Fruit fly (Drosophila melanogaster) whole organism: ENCODE measurements around the gene fipi.

Source experiments
- CG8478 ChIP-seq: fragments of >200 bp; optimal IDR thresholded peaks from 2 replicates; lab custom pipeline; 2018; ENCODE audit warnings: inconsistent platforms
- Dll ChIP-seq: fragments of >200 bp; optimal IDR thresholded peaks from 2 replicates; lab custom pipeline; 2017
- EcR ChIP-seq, 2 experiments: fragments of >200 bp; optimal IDR thresholded peaks; 2 replicates each; lab custom pipeline; 2017; ENCODE audit warnings: missing biosample characterization in 2 of 2, missing genetic modification characterization in 2 of 2, missing genetic modification reagents in 2 of 2
- pan ChIP-seq: fragments of >200 bp; optimal IDR thresholded peaks from 2 replicates; lab custom pipeline; 2017
- psq ChIP-seq: fragments of >200 bp; optimal IDR thresholded peaks from 2 replicates; lab custom pipeline; 2017
- usp ChIP-seq: fragments of >200 bp; optimal IDR thresholded peaks from 2 replicates; lab custom pipeline; 2017; ENCODE audit warnings: missing biosample characterization, missing genetic modification characterization, mixed read lengths

Gene fipi

DNA sequence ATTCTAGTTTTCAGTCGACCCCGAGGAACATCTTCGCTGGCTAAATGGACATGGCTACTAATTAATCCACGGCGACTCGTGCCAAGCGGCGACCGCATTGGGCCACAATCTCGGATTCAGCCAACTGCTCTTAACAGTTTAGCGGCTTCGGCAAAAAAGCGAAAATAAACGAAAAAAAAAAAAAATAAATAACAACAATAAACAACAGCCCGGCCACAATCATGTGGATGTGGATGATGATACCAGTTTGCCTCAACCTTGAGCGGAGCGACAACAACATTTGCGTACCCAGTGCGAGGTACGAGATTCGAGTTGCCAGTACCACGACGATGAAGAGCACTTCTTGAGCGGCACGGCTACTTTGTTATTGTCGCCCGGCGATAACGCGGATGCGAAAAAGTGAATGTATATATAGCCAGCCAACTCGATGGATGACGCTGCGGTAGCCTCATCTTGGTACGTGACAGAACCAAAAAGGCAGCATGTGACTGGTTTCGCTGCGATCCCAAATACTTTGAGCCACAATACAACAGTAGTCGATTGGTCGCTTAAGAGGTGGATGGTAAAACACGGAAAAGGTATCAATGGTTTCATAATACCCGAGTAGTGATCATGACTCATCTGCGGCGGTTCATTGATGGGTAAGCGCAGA is 14.2 kb upstream of the fipi start:
- TF ChIP-seq Dll (lab: Kevin White, UChicago) (no peak), CG8478 (lab: Kevin White, UChicago) (no peak), psq (lab: Kevin White, UChicago) (no peak), pan (lab: Kevin White, UChicago) (no peak), EcR (GFP tag; optimal IDR thresholded peaks at IDR 0.05; lab: Kevin White, UChicago) (no peak), usp (GFP tag; lab: Kevin White, UChicago) (no peak)

- no peak for TF ChIP-seq EcR (GFP tag; optimal IDR thresholded peaks at IDR 0.05; lab: Kevin White, UChicago)
- no peak for TF ChIP-seq Dll (lab: Kevin White, UChicago)
- TF ChIP-seq pan (lab: Kevin White, UChicago), result no peak
- no peak for TF ChIP-seq psq (lab: Kevin White, UChicago)
Observed at dm6 chr2L:4806109-4806508, 12.3 kb upstream of the fipi start.

- TF ChIP-seq pan (lab: Kevin White, UChicago) (no peak), CG8478 (lab: Kevin White, UChicago) (no peak)
Observed at dm6 chr2L:4801705-4802216, 7.9 kb upstream of the fipi start, which contains the start of gene slf. Gene slf (minus strand): TSS chr2L:4801923.

- TF ChIP-seq CG8478 (lab: Kevin White, UChicago) (no peak), usp (GFP tag; lab: Kevin White, UChicago) (no peak), pan (lab: Kevin White, UChicago) (no peak), Dll (lab: Kevin White, UChicago) (no peak), psq (lab: Kevin White, UChicago) (no peak)
Observed at dm6 chr2L:4800033-4800432, 6.2 kb upstream of the fipi start.

DNA sequence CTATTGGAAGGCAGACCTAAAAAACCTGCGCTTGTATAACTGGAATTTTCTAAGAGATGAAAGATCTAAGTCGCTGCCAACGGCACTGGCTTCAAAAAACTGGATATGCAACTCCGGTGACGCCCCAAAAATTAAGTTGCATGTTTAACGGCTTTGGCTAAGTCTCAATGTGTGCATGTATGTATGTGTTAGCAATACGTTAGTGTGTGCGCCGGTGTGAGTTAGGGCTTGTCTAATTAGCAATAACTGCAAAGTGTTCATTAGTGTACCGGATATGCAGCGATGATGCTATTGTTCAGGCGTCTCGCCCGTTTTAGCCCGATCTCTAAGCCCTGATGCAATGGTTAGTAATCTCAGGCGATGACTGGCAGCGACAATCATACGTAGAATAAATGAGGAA is 5.0 kb upstream of the fipi start:
- TF ChIP-seq CG8478 (lab: Kevin White, UChicago), result no peak
- no peak for TF ChIP-seq pan (lab: Kevin White, UChicago)
- no peak for TF ChIP-seq EcR (GFP tag; optimal IDR thresholded peaks at IDR 0.05; lab: Kevin White, UChicago)
- no peak for TF ChIP-seq psq (lab: Kevin White, UChicago)
- no peak for TF ChIP-seq Dll (lab: Kevin White, UChicago)
- TF ChIP-seq usp (GFP tag; lab: Kevin White, UChicago), result no peak

DNA sequence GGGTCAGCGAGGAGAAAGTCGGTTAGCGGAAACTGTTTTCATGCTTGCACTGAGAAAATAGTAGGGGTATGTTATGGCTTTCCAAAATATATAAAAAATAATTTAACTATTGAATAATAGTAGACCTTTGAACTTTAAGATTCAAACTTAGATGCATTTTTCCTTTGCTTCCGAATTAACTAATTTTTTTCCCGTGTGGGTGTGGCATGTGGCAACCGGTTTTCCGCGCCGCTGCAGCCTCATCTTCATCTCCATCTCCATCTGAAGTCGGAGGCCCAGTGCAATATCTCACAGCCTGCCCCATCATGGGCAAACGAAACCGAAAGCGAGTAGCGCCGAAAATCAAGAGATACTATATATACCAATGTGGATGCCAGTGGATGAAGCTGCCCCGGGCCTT is 3.8 kb upstream of the fipi start:
- no peak for TF ChIP-seq EcR (GFP tag; optimal IDR thresholded peaks at IDR 0.05; lab: Kevin White, UChicago)
- TF ChIP-seq CG8478 (lab: Kevin White, UChicago), result no peak
- TF ChIP-seq usp (GFP tag; lab: Kevin White, UChicago), result no peak
- TF ChIP-seq pan (lab: Kevin White, UChicago), result no peak
- TF ChIP-seq Dll (lab: Kevin White, UChicago), result no peak
- TF ChIP-seq psq (lab: Kevin White, UChicago), result no peak

- TF ChIP-seq EcR (GFP tag; optimal IDR thresholded peaks at IDR 0.05; lab: Kevin White, UChicago) (no peak), CG8478 (lab: Kevin White, UChicago) (no peak), psq (lab: Kevin White, UChicago) (no peak), pan (lab: Kevin White, UChicago) (no peak), usp (GFP tag; lab: Kevin White, UChicago) (no peak), Dll (lab: Kevin White, UChicago) (no peak)
Observed at dm6 chr2L:4794524-4794804, 620 bp upstream of the fipi start, which contains the start of gene CG3294. Gene CG3294 (plus strand): TSS chr2L:4794549.

DNA sequence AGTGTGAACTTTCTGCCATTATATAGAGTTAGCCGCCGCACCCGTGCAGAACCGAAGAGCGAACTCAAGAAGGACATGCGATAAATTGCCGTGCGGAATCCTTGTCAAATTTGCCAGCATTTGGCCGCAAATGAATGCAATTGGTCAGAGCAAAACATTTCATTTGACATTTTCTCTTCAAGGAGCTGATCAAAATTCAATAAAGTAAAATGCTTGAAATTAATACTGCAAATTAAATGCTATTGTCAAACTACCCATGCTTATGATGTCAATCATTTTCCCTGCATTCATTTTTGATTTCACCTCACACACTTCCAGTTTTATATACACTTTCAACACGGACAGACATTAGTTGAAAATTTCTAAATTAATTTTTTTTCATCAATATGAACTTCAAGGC is 31.2 kb downstream of the fipi start, which contains the start of gene CG42523:
Gene CG42523, plus strand, starts transcription at position 301 of the 400 bp plus-strand sequence.
- no peak for TF ChIP-seq usp (GFP tag; lab: Kevin White, UChicago)
- TF ChIP-seq Dll (lab: Kevin White, UChicago), result no peak
- no peak for TF ChIP-seq pan (lab: Kevin White, UChicago)
- TF ChIP-seq psq (lab: Kevin White, UChicago), result no peak
- no peak for TF ChIP-seq CG8478 (lab: Kevin White, UChicago)
- TF ChIP-seq EcR (GFP tag; optimal IDR thresholded peaks at IDR 0.05; lab: Kevin White, UChicago), result no peak

DNA sequence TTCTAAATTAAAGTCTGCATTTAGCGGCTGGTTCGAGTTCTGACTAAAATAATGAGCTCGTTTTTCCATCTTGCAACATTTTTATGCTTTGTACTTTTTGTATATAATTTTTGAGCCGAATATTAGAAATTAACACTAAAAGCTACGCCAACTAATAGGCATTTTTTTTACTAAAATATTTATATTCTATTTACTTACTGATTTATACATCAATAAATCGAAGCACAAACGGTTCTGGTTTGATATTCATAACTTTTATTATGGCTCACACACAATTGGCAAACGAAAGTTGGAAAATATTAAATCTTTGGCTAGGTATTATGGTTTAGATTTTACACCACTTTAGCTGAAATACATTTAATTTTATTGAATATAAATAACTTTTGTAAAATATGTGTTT is 59.5 kb downstream of the fipi start, which contains the start of gene CG15631:
Gene CG15631, minus strand, starts transcription at position 101 of the 400 bp plus-strand sequence.
- TF ChIP-seq usp (GFP tag; lab: Kevin White, UChicago) (no peak), CG8478 (lab: Kevin White, UChicago) (no peak), EcR (GFP tag; optimal IDR thresholded peaks at IDR 0.05; lab: Kevin White, UChicago) (no peak), pan (lab: Kevin White, UChicago) (no peak), Dll (lab: Kevin White, UChicago) (no peak), psq (lab: Kevin White, UChicago) (no peak)

DNA sequence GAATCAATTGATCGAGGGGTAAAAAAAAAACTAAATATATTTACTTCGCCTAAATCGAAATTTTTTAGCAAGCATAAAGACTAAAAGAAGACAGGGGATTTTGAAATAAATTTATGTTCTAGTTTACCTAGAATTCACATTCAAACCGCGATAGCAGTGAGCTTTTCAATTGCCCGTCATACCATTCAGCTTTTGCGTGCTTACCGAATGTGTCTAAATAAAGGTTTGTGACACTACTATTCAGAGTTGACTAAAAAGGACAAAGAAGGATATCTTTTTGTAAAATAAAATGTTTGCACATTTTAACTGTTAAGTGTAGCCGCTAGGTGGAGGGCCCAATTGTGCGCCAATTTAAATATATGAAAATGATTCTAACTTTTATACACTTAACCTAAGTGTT is 67.8 kb downstream of the fipi start:
- no peak for TF ChIP-seq EcR (GFP tag; optimal IDR thresholded peaks at IDR 0.05; lab: Kevin White, UChicago)
- TF ChIP-seq psq (lab: Kevin White, UChicago), result no peak
- no peak for TF ChIP-seq CG8478 (lab: Kevin White, UChicago)
- no peak for TF ChIP-seq usp (GFP tag; lab: Kevin White, UChicago)
- TF ChIP-seq pan (lab: Kevin White, UChicago), result no peak
- no peak for TF ChIP-seq Dll (lab: Kevin White, UChicago)

dm6 chr2L:4701385-4701784 is 92.5 kb downstream of the fipi start, which contains the start of gene Taf12L:
Gene Taf12L (minus strand): TSS chr2L:4701485.
- TF ChIP-seq pan (lab: Kevin White, UChicago) (no peak), EcR (GFP tag; optimal IDR thresholded peaks at IDR 0.05; lab: Kevin White, UChicago) (no peak), usp (GFP tag; lab: Kevin White, UChicago) (no peak), CG8478 (lab: Kevin White, UChicago) (no peak), psq (lab: Kevin White, UChicago) (no peak), Dll (lab: Kevin White, UChicago) (no peak)
